Fruit fly (Drosophila melanogaster) whole organism, embryonic: ENCODE results near the gene snz.

Source experiments
- Adf1 ChIP-seq: fragments of 200-800 bp; sonication (Bioruptor generic); IDR thresholded peaks from 2 replicates; pipeline ENCODE4 v1.3.6; 2022; ENCODE audit warnings: missing biosample characterization, missing genetic modification characterization
- Aef1 ChIP-seq: fragments of 200-800 bp; sonication (Bioruptor generic); IDR thresholded peaks from 3 replicates; pipeline ENCODE4 v1.3.6; 2022; ENCODE audit warnings: missing biosample characterization, missing genetic modification characterization
- C15 ChIP-seq: fragments of 200-800 bp; sonication (Bioruptor generic); IDR thresholded peaks from 3 replicates; pipeline ENCODE4 v1.3.6; 2022; ENCODE audit warnings: missing biosample characterization, missing genetic modification characterization
- CG1024 ChIP-seq: fragments of 200-800 bp; sonication (Bioruptor generic); IDR thresholded peaks from 2 replicates; pipeline ENCODE4 v1.3.6; 2022; ENCODE audit warnings: missing biosample characterization, missing genetic modification characterization
- CG14441 ChIP-seq: fragments of 200-800 bp; sonication (Bioruptor generic); IDR thresholded peaks from 2 replicates; pipeline ENCODE4 v1.3.6; 2022; ENCODE audit warnings: missing biosample characterization, missing genetic modification characterization
- CG1529 ChIP-seq: fragments of 200-800 bp; sonication (Bioruptor generic); optimal IDR thresholded peaks from 3 replicates; lab custom pipeline; 2018; ENCODE audit warnings: missing biosample characterization, missing genetic modification characterization
- CG17328 ChIP-seq: fragments of 200-800 bp; sonication (Bioruptor generic); IDR thresholded peaks from 2 replicates; pipeline ENCODE4 v1.3.6; 2022; ENCODE audit warnings: missing biosample characterization, missing genetic modification characterization
- CG17612 ChIP-seq: fragments of 200-800 bp; sonication (Bioruptor generic); IDR thresholded peaks from 2 replicates; pipeline ENCODE4 v1.3.6; 2022; ENCODE audit warnings: missing biosample characterization, missing genetic modification characterization
- CG17802 ChIP-seq: fragments of 200-800 bp; sonication (Bioruptor generic); optimal IDR thresholded peaks from 2 replicates; lab custom pipeline; 2018; ENCODE audit warnings: missing biosample characterization, mild to moderate bottlenecking, missing genetic modification characterization, moderate library complexity
- CG2129 ChIP-seq: fragments of 200-800 bp; sonication (Bioruptor generic); IDR thresholded peaks from 2 replicates; pipeline ENCODE4 v1.3.6; 2022; ENCODE audit warnings: missing biosample characterization, missing genetic modification characterization; ENCODE audit not compliant: partially characterized antibody
- CG32532 ChIP-seq: fragments of 200-800 bp; sonication (Bioruptor generic); IDR thresholded peaks from 2 replicates; pipeline ENCODE4 v1.3.6; 2022; ENCODE audit warnings: missing biosample characterization, missing genetic modification characterization
- CG3407 ChIP-seq: fragments of 200-800 bp; sonication (Bioruptor generic); optimal IDR thresholded peaks from 2 replicates; lab custom pipeline; 2018; ENCODE audit warnings: missing biosample characterization, mild to moderate bottlenecking, missing genetic modification characterization
- CG4328 ChIP-seq: fragments of 200-800 bp; sonication (Bioruptor generic); optimal IDR thresholded peaks from 3 replicates; lab custom pipeline; 2017; ENCODE audit warnings: missing biosample characterization, missing genetic modification reagents, missing genetic modification characterization
- CG4730 ChIP-seq: fragments of 200-800 bp; sonication (Bioruptor generic); IDR thresholded peaks from 2 replicates; pipeline ENCODE4 v1.3.6; 2022; ENCODE audit warnings: missing biosample characterization, missing genetic modification characterization
- CG4854 ChIP-seq: fragments of 200-800 bp; sonication (Bioruptor generic); optimal IDR thresholded peaks from 2 replicates; lab custom pipeline; 2016; ENCODE audit warnings: missing biosample characterization, missing genetic modification characterization, inconsistent platforms
- CG5180 ChIP-seq: fragments of 200-800 bp; sonication (Bioruptor generic); optimal IDR thresholded peaks from 3 replicates; lab custom pipeline; 2017; ENCODE audit warnings: missing biosample characterization, missing genetic modification characterization, mild to moderate bottlenecking, moderate library complexity, missing genetic modification reagents
- CG5953 ChIP-seq: fragments of 200-800 bp; sonication (Bioruptor generic); IDR thresholded peaks from 2 replicates; pipeline ENCODE4 v1.3.6; 2022; ENCODE audit warnings: missing biosample characterization, missing genetic modification characterization
- CG7987 ChIP-seq: fragments of 200-800 bp; sonication (Bioruptor generic); optimal IDR thresholded peaks from 2 replicates; lab custom pipeline; 2018; ENCODE audit warnings: missing biosample characterization, mild to moderate bottlenecking, missing genetic modification characterization, moderate library complexity
- CG8478 ChIP-seq: fragments of >200 bp; optimal IDR thresholded peaks from 2 replicates; lab custom pipeline; 2018
- CG9932 ChIP-seq: fragments of 200-800 bp; sonication (Bioruptor generic); IDR thresholded peaks from 2 replicates; pipeline ENCODE4 v1.3.6; 2022; ENCODE audit warnings: missing biosample characterization, missing genetic modification characterization
- ERR ChIP-seq: fragments of 200-800 bp; sonication (Bioruptor generic); optimal IDR thresholded peaks from 2 replicates; lab custom pipeline; 2016; ENCODE audit warnings: missing biosample characterization, missing genetic modification characterization
- Ets65A ChIP-seq: fragments of 200-800 bp; sonication (Bioruptor generic); peaks from one replicate; lab custom pipeline; 2016; ENCODE audit warnings: missing biosample characterization, missing genetic modification characterization
- Fer3 ChIP-seq: fragments of 200-800 bp; sonication (Bioruptor generic); optimal IDR thresholded peaks from 2 replicates; lab custom pipeline; 2018; ENCODE audit warnings: missing biosample characterization, mild to moderate bottlenecking, missing genetic modification characterization, moderate library complexity
- MBD-R2 ChIP-seq: fragments of 200-800 bp; sonication (Bioruptor generic); IDR thresholded peaks from 2 replicates; pipeline ENCODE4 v1.3.6; 2022; ENCODE audit warnings: missing biosample characterization, missing genetic modification characterization
- Opbp ChIP-seq: fragments of 200-800 bp; sonication (Bioruptor generic); IDR thresholded peaks from 3 replicates; pipeline ENCODE4 v1.3.6; 2022; ENCODE audit warnings: missing biosample characterization, missing genetic modification characterization; ENCODE audit not compliant: partially characterized antibody
- Rx ChIP-seq: fragments of 200-800 bp; sonication (Bioruptor generic); IDR thresholded peaks from 2 replicates; pipeline ENCODE4 v1.3.6; 2022; ENCODE audit warnings: missing biosample characterization, missing genetic modification characterization
- Sox102F ChIP-seq: fragments of 200-800 bp; sonication (Bioruptor generic); optimal IDR thresholded peaks from 2 replicates; lab custom pipeline; 2018; ENCODE audit warnings: missing biosample characterization, mild to moderate bottlenecking, missing genetic modification characterization, moderate library complexity
- Tbp ChIP-seq: fragments of >200 bp; optimal IDR thresholded peaks from 2 replicates; lab custom pipeline; 2018; ENCODE audit warnings: missing biosample characterization, missing genetic modification characterization
- Trl ChIP-seq, 3 experiments: fragments of >200 bp in 2 of 3; fragments of 200-800 bp in 1 of 3; sonication (Bioruptor generic) in 1 of 3; optimal IDR thresholded peaks; 2 replicates in 1 of 3; 3 replicates in 2 of 3; lab custom pipeline; 2016 to 2017; ENCODE audit warnings: missing biosample characterization in 1 of 3, missing genetic modification characterization in 1 of 3
- Xbp1 ChIP-seq: fragments of 200-800 bp; sonication (Bioruptor generic); optimal IDR thresholded peaks from 3 replicates; lab custom pipeline; 2016; ENCODE audit warnings: missing biosample characterization, mild to moderate bottlenecking, missing genetic modification characterization
- bigmax ChIP-seq: fragments of 200-800 bp; sonication (Bioruptor generic); optimal IDR thresholded peaks from 2 replicates; lab custom pipeline; 2018; ENCODE audit warnings: missing biosample characterization, mild to moderate bottlenecking, missing genetic modification characterization
- dati ChIP-seq: fragments of 200-800 bp; sonication (Bioruptor generic); IDR thresholded peaks from 2 replicates; pipeline ENCODE4 v1.3.6; 2022; ENCODE audit warnings: missing biosample characterization, missing genetic modification characterization
- eve ChIP-seq, 2 experiments: fragments of >200 bp; optimal IDR thresholded peaks; 2 replicates each; lab custom pipeline; 2017; ENCODE audit warnings: missing biosample characterization in 2 of 2, missing genetic modification characterization in 2 of 2
- gsb-n ChIP-seq: fragments of 200-800 bp; sonication (Bioruptor generic); optimal IDR thresholded peaks from 3 replicates; lab custom pipeline; 2018; ENCODE audit warnings: missing biosample characterization, mild to moderate bottlenecking, missing genetic modification characterization
- hth ChIP-seq: fragments of >200 bp; optimal IDR thresholded peaks from 2 replicates; lab custom pipeline; 2017; ENCODE audit warnings: inconsistent platforms
- lmd ChIP-seq: fragments of 200-800 bp; sonication (Bioruptor generic); IDR thresholded peaks from 2 replicates; pipeline ENCODE4 v1.3.6; 2022; ENCODE audit warnings: missing biosample characterization, missing genetic modification characterization
- lola ChIP-seq, 3 experiments: fragments of >200 bp in 2 of 3; fragments of 200-800 bp in 1 of 3; sonication (Bioruptor generic) in 1 of 3; optimal IDR thresholded peaks; 2 replicates each; lab custom pipeline; 2017 to 2019; ENCODE audit warnings: missing biosample characterization in 3 of 3, missing genetic modification characterization in 3 of 3, mild to moderate bottlenecking in 1 of 3, moderate library complexity in 1 of 3
- lov ChIP-seq, 2 experiments: fragments of 200-800 bp in 1 of 2; fragments of >200 bp in 1 of 2; sonication (Bioruptor generic) in 1 of 2; IDR thresholded peaks in 1 of 2; optimal IDR thresholded peaks in 1 of 2; 2 replicates in 1 of 2; 3 replicates in 1 of 2; pipeline versions ENCODE4 v1.3.6 to Lab custom; 2017 to 2022; ENCODE audit warnings: missing biosample characterization in 1 of 2, missing genetic modification characterization in 1 of 2
- onecut ChIP-seq: fragments of 200-800 bp; sonication (Bioruptor generic); IDR thresholded peaks from 2 replicates; pipeline ENCODE4 v1.3.6; 2022; ENCODE audit warnings: missing biosample characterization, missing genetic modification characterization
- pita ChIP-seq: fragments of 200-800 bp; sonication (Bioruptor generic); optimal IDR thresholded peaks from 2 replicates; lab custom pipeline; 2017; ENCODE audit warnings: missing biosample characterization, mild to moderate bottlenecking, missing genetic modification characterization
- salm ChIP-seq: fragments of 200-800 bp; sonication (Bioruptor generic); optimal IDR thresholded peaks from 2 replicates; lab custom pipeline; 2018; ENCODE audit warnings: missing biosample characterization, mild to moderate bottlenecking, missing genetic modification characterization
- sim ChIP-seq: fragments of 200-800 bp; sonication (Bioruptor generic); IDR thresholded peaks from 2 replicates; pipeline ENCODE4 v1.3.6; 2022; ENCODE audit warnings: missing biosample characterization, missing genetic modification characterization
- sima ChIP-seq: fragments of 200-800 bp; sonication (Bioruptor generic); optimal IDR thresholded peaks from 2 replicates; lab custom pipeline; 2016; ENCODE audit warnings: missing biosample characterization, missing genetic modification characterization
- sqz ChIP-seq: fragments of 200-800 bp; sonication (Bioruptor generic); optimal IDR thresholded peaks from 3 replicates; lab custom pipeline; 2018; ENCODE audit warnings: missing biosample characterization, mild to moderate bottlenecking, missing genetic modification characterization
- sr ChIP-seq: fragments of 200-800 bp; sonication (Bioruptor generic); IDR thresholded peaks from 3 replicates; pipeline ENCODE4 v1.3.6; 2022; ENCODE audit warnings: missing biosample characterization, missing genetic modification characterization
- stwl ChIP-seq: fragments of 200-800 bp; sonication (Bioruptor generic); optimal IDR thresholded peaks from 3 replicates; lab custom pipeline; 2018; ENCODE audit warnings: missing biosample characterization, mild to moderate bottlenecking, missing genetic modification characterization, moderate library complexity
- wek ChIP-seq: fragments of 200-800 bp; sonication (Bioruptor generic); optimal IDR thresholded peaks from 3 replicates; lab custom pipeline; 2018; ENCODE audit warnings: missing biosample characterization, mild to moderate bottlenecking, missing genetic modification characterization, moderate library complexity
- yki ChIP-seq: fragments of >200 bp; optimal IDR thresholded peaks from 3 replicates; lab custom pipeline; 2018
- zen ChIP-seq: fragments of 200-800 bp; sonication (Bioruptor generic); optimal IDR thresholded peaks from 3 replicates; lab custom pipeline; 2018; ENCODE audit warnings: missing biosample characterization, mild to moderate bottlenecking, missing genetic modification characterization, moderate library complexity
- zen2 ChIP-seq: fragments of 200-800 bp; sonication (Bioruptor generic); IDR thresholded peaks from 3 replicates; pipeline ENCODE4 v1.3.6; 2022; ENCODE audit warnings: missing biosample characterization, missing genetic modification characterization; ENCODE audit not compliant: partially characterized antibody
- zfh1 ChIP-seq: fragments of 200-800 bp; sonication (Bioruptor generic); IDR thresholded peaks from 3 replicates; pipeline ENCODE4 v1.3.6; 2022; ENCODE audit warnings: missing biosample characterization, missing genetic modification characterization

snz gene

DNA sequence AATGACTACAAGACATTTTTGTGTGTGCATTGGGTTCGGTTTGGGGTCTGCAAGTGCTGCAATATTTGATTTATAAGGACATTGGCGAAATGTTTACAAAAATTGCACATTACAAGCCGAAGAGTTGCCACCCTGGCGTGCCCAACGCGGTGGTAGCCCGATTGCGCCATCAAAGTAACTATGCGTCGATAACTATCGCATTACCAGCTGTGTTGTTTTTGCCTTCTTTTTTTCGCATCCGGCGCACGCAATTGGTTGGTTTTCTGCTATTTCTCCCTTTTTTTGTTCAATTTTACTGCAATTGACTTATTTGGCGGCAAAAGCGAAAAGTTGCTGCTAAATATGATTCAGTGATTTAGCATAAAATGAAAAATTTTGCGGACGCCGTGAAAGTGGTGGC, 22.8 kb downstream of the snz start, which contains the start of gene RpS14b (continued):
- no peak for TF ChIP-seq lov (optimal IDR thresholded peaks at IDR 0.05; lab: Kevin White, UChicago)
- TF ChIP-seq lov (GFP tag; IDR thresholded peaks at IDR 0.05; lab: Robert Waterston, UW) = peak; percentile 79; the same call in 2 of the 3 replicates
- no peak for TF ChIP-seq CG1024
- peak; percentile 62; the same call in 1 of the 3 replicates for TF ChIP-seq zen2 (GFP tag; lab: Robert Waterston, UW)
- TF ChIP-seq CG9932 (GFP tag; lab: Robert Waterston, UW) = peak; percentile 69
- TF ChIP-seq CG8478 = no peak
- TF ChIP-seq sim = peak; percentile 42; the same call in 1 of the 2 replicates
- TF ChIP-seq Ets65A (GFP tag; lab: Kevin White, UChicago) = peak; percentile 86
- TF ChIP-seq salm (tag; lab: Kevin White, UChicago) = no peak
- no peak for TF ChIP-seq sima (GFP tag; lab: Kevin White, UChicago)
- TF ChIP-seq wek (GFP tag; lab: Kevin White, UChicago) = peak; percentile 24
- TF ChIP-seq CG14441 = peak; percentile 64
- peak; percentile 67 for TF ChIP-seq Rx
- peak; percentile 79 for TF ChIP-seq CG7987
- TF ChIP-seq sqz = peak; percentile 77
- TF ChIP-seq eve (GFP tag; optimal IDR thresholded peaks at IDR 0.05; lab: Kevin White, UChicago) = no peak
- peak; percentile 41; the same call in 1 of the 2 replicates for TF ChIP-seq dati (GFP tag; lab: Robert Waterston, UW)
- peak; percentile 40 for TF ChIP-seq CG3407 (GFP tag; lab: Kevin White, UChicago)
- TF ChIP-seq onecut = peak; percentile 69
- TF ChIP-seq CG32532 (GFP tag; lab: Robert Waterston, UW) = peak; percentile 83
- peak; percentile 25 for TF ChIP-seq zen (tag; lab: Kevin White, UChicago)
- TF ChIP-seq lmd (GFP tag; lab: Robert Waterston, UW) = no peak; the same call in 1 of the 2 replicates
- TF ChIP-seq yki (lab: Kevin White, UChicago) = no peak
- peak; percentile 32 for TF ChIP-seq CG2129 (GFP tag; lab: Robert Waterston, UW)
- no peak for TF ChIP-seq lola (GFP tag; optimal IDR thresholded peaks at IDR 0.05; lab: Kevin White, UChicago)
- peak; percentile 61 for TF ChIP-seq stwl (tag; lab: Kevin White, UChicago)
- peak; percentile 10 for TF ChIP-seq gsb-n (tag; lab: Kevin White, UChicago)
- TF ChIP-seq CG17328 = peak; percentile 79
- TF ChIP-seq CG17612 (GFP tag; lab: Robert Waterston, UW) = no peak
- no peak for TF ChIP-seq CG5180 (GFP tag; lab: Kevin White, UChicago)
- no peak for TF ChIP-seq Tbp (GFP tag; lab: Kevin White, UChicago)
- TF ChIP-seq Sox102F (GFP tag; lab: Kevin White, UChicago) = no peak
- no peak for TF ChIP-seq pita (GFP tag; lab: Kevin White, UChicago)
- TF ChIP-seq MBD-R2 (GFP tag; lab: Robert Waterston, UW) = peak; percentile 76
- peak; percentile 40 for TF ChIP-seq CG4854 (GFP tag; lab: Kevin White, UChicago)
- no peak for TF ChIP-seq Trl (optimal IDR thresholded peaks at IDR 0.05; lab: Kevin White, UChicago)
- TF ChIP-seq Trl (GFP tag; optimal IDR thresholded peaks at IDR 0.05; lab: Kevin White, UChicago) = peak; percentile 69
- TF ChIP-seq hth (lab: Kevin White, UChicago) = no peak
- peak; percentile 6 for TF ChIP-seq bigmax
- peak; percentile 58 for TF ChIP-seq Fer3 (tag; lab: Kevin White, UChicago)
- peak; percentile 78 for TF ChIP-seq Opbp (GFP tag; lab: Robert Waterston, UW)
- peak; percentile 70 for TF ChIP-seq CG4328 (GFP tag; lab: Kevin White, UChicago)
- peak; percentile 40; the same call in 1 of the 2 replicates for TF ChIP-seq CG4730 (GFP tag; lab: Robert Waterston, UW)
- peak; percentile 62 for TF ChIP-seq Xbp1 (GFP tag; lab: Kevin White, UChicago)
- no peak for TF ChIP-seq CG17802 (tag; lab: Kevin White, UChicago)
- TF ChIP-seq zfh1 = peak; percentile 73
- TF ChIP-seq Adf1 (GFP tag; lab: Robert Waterston, UW) = peak; percentile 54
- peak; percentile 67 for TF ChIP-seq sr
- TF ChIP-seq CG1529 = no peak
- TF ChIP-seq C15 (GFP tag; lab: Robert Waterston, UW) = peak; percentile 61; the same call in 1 of the 3 replicates
- no peak for TF ChIP-seq CG5953 (GFP tag; lab: Robert Waterston, UW)
- TF ChIP-seq ERR (GFP tag; lab: Kevin White, UChicago) = peak; percentile 19
- peak; percentile 70 for TF ChIP-seq Aef1 (GFP tag; lab: Robert Waterston, UW)
